Worm (Caenorhabditis elegans): Measurements from ENCODE around the gene F32D8.15.
A peak's percentile ranks its signal among the peaks of the same experiment; 100 is the strongest.

Gene F32D8.15

ce11 chrV:10953471-10954155 lies 49.8 kb downstream of the F32D8.15 start (continued):
- TF ChIP-seq ztf-11 (tag; optimal IDR thresholded peaks at IDR 0.05): no peak
- TF ChIP-seq skn-1 (tag; optimal IDR thresholded peaks at IDR 0.05): no peak
- no peak for TF ChIP-seq fkh-8 (tag; optimal IDR thresholded peaks at IDR 0.05)
- peak in 1 of 2 experiments; percentile 4 for TF ChIP-seq efl-1 (optimal IDR thresholded peaks at IDR 0.05)
- TF ChIP-seq efl-1 (GFP tag; optimal IDR thresholded peaks at IDR 0.05 in 1 of 2): peak in 1 of 2 experiments; percentile 80
- TF ChIP-seq swsn-7 (tag; optimal IDR thresholded peaks at IDR 0.05): no peak
- peak; percentile 34 for TF ChIP-seq nhr-90 (tag; optimal IDR thresholded peaks at IDR 0.05; ENCODE audit: poor library complexity)
- peak; percentile 51 for TF ChIP-seq nhr-85 (tag)
- no peak for TF ChIP-seq vab-15 (tag; optimal IDR thresholded peaks at IDR 0.05)
- no peak for TF ChIP-seq zip-4 (GFP tag; optimal IDR thresholded peaks at IDR 0.05)
- no peak for TF ChIP-seq blmp-1 (tag; optimal IDR thresholded peaks at IDR 0.05)
- TF ChIP-seq ceh-88 (GFP tag; IDR thresholded peaks at IDR 0.05): 0 out of 2 replicates have a peak, but pooled peaks have one; percentile 21
- no peak for TF ChIP-seq Y116A8C.19 (tag; optimal IDR thresholded peaks at IDR 0.05; ENCODE audit: borderline replicate concordance)
- TF ChIP-seq nhr-84 (tag; optimal IDR thresholded peaks at IDR 0.05): no peak
- no peak for TF ChIP-seq pax-3 (tag; optimal IDR thresholded peaks at IDR 0.05)
- TF ChIP-seq elt-2 (tag; optimal IDR thresholded peaks at IDR 0.05): no peak
- no peak for TF ChIP-seq ceh-8 (GFP tag; optimal IDR thresholded peaks at IDR 0.05)
- TF ChIP-seq ceh-82 (tag; optimal IDR thresholded peaks at IDR 0.05): no peak
- no peak for TF ChIP-seq rnt-1 (tag; optimal IDR thresholded peaks at IDR 0.05)
- TF ChIP-seq unc-30 (tag; optimal IDR thresholded peaks at IDR 0.05): no peak
- peak in 1 of 2 experiments; percentile 19 for TF ChIP-seq lin-35 (GFP tag; optimal IDR thresholded peaks at IDR 0.05)
- no peak for TF ChIP-seq egl-13 (tag; optimal IDR thresholded peaks at IDR 0.05)
- TF ChIP-seq pag-3 (tag; optimal IDR thresholded peaks at IDR 0.05; ENCODE audit: borderline replicate concordance, insufficient read depth): no peak
- no peak for TF ChIP-seq elt-3 (tag; optimal IDR thresholded peaks at IDR 0.05)
- no peak for TF ChIP-seq alr-1 (tag; optimal IDR thresholded peaks at IDR 0.05; ENCODE audit: borderline replicate concordance)
- no peak for TF ChIP-seq F16B12.6 (tag; optimal IDR thresholded peaks at IDR 0.05)
- TF ChIP-seq hlh-17 (GFP tag; optimal IDR thresholded peaks at IDR 0.05; ENCODE audit: borderline replicate concordance): no peak
- TF ChIP-seq ztf-4 (tag; optimal IDR thresholded peaks at IDR 0.05): peak; percentile 19
- TF ChIP-seq nhr-19 (GFP tag; conservative IDR thresholded peaks at IDR 0.05): 0 out of 2 replicates have a peak, but pooled peaks have one; percentile 20
- no peak for TF ChIP-seq fkh-10 (GFP tag; optimal IDR thresholded peaks at IDR 0.05)
- no peak for TF ChIP-seq C04F5.9 (tag; optimal IDR thresholded peaks at IDR 0.05)
- TF ChIP-seq hlh-4 (tag; optimal IDR thresholded peaks at IDR 0.05): no peak
- TF ChIP-seq nhr-11 (tag; optimal IDR thresholded peaks at IDR 0.05): no peak
- TF ChIP-seq ceh-90 (tag; optimal IDR thresholded peaks at IDR 0.05): no peak
- TF ChIP-seq mep-1 (tag; optimal IDR thresholded peaks at IDR 0.05): no peak
- peak; percentile 47 for TF ChIP-seq nhr-47 (tag; optimal IDR thresholded peaks at IDR 0.05)
- no peak for TF ChIP-seq ets-5 (GFP tag; IDR thresholded peaks at IDR 0.05)
- TF ChIP-seq unc-62 (GFP tag; optimal IDR thresholded peaks at IDR 0.05): no peak
- TF ChIP-seq ama-1 (optimal IDR thresholded peaks at IDR 0.05): no peak

DNA sequence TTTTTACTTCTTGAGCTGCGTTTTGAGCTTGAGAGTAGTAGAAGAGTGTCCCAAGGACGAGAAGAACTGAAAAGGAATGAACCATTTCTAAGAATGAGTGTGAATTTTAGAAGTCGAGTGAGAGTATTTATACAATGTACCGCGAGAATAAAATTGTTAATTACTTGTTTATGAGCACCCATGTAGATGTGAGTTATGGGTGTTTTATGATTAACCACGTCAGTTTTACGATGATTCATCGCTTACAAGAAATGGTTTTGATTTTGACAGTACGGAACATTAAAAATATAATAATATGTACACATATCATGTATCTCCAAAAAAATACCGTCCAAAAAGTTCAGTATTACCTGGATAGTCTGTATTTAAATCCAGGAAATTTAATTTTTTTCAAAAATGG lies 50.5 kb downstream of the F32D8.15 start, which contains the start of gene clec-221:
Gene clec-221, minus strand, starts transcription at position 101 of the 400 bp plus-strand sequence.
- TF ChIP-seq sptf-1 (tag; optimal IDR thresholded peaks at IDR 0.05) (no peak), dpl-1 (GFP tag; optimal IDR thresholded peaks at IDR 0.05) (no peak), dsc-1 (tag; optimal IDR thresholded peaks at IDR 0.05) (no peak), isw-1 (GFP tag; IDR thresholded peaks at IDR 0.05) (no peak)
